Fruit fly (Drosophila melanogaster) whole organism, embryonic: ENCODE data around the gene cold.

Experiments used
- Abd-B ChIP-seq: fragments of 200-800 bp; sonication (Bioruptor generic); optimal IDR thresholded peaks from 2 replicates; lab custom pipeline; 2018; ENCODE audit warnings: missing biosample characterization, mild to moderate bottlenecking, missing genetic modification characterization, moderate library complexity
- Adf1 ChIP-seq: fragments of 200-800 bp; sonication (Bioruptor generic); IDR thresholded peaks from 2 replicates; pipeline ENCODE4 v1.3.6; 2022; ENCODE audit warnings: missing biosample characterization, missing genetic modification characterization
- CG10366 ChIP-seq: fragments of 200-800 bp; sonication (Bioruptor generic); IDR thresholded peaks from 2 replicates; pipeline ENCODE4 v1.3.6; 2022; ENCODE audit warnings: missing biosample characterization, missing genetic modification characterization
- CG10543 ChIP-seq: fragments of 200-800 bp; sonication (Bioruptor generic); optimal IDR thresholded peaks from 3 replicates; lab custom pipeline; 2017; ENCODE audit warnings: missing biosample characterization, mild to moderate bottlenecking, missing genetic modification characterization, moderate library complexity
- CG10979 ChIP-seq: fragments of 200-800 bp; sonication (Bioruptor generic); optimal IDR thresholded peaks from 2 replicates; lab custom pipeline; 2018; ENCODE audit warnings: missing biosample characterization, mild to moderate bottlenecking, missing genetic modification characterization, moderate library complexity
- CG11723 ChIP-seq: fragments of 200-800 bp; sonication (Bioruptor generic); optimal IDR thresholded peaks from 2 replicates; lab custom pipeline; 2017; ENCODE audit warnings: missing biosample characterization, mild to moderate bottlenecking, missing genetic modification characterization
- CG12071 ChIP-seq: fragments of 200-800 bp; sonication (Bioruptor generic); optimal IDR thresholded peaks from 3 replicates; lab custom pipeline; 2018; ENCODE audit warnings: missing biosample characterization, mild to moderate bottlenecking, missing genetic modification characterization
- CG12155 ChIP-seq: fragments of 200-800 bp; sonication (Bioruptor generic); optimal IDR thresholded peaks from 3 replicates; lab custom pipeline; 2016; ENCODE audit warnings: missing biosample characterization, missing genetic modification characterization
- CG13775 ChIP-seq: fragments of 200-800 bp; sonication (Bioruptor generic); optimal IDR thresholded peaks from 3 replicates; lab custom pipeline; 2017; ENCODE audit warnings: missing biosample characterization, mild to moderate bottlenecking, missing genetic modification characterization
- CG15073 ChIP-seq: fragments of 200-800 bp; sonication (Bioruptor generic); optimal IDR thresholded peaks from 2 replicates; lab custom pipeline; 2016; ENCODE audit warnings: missing biosample characterization, missing genetic modification characterization
- CG16779 ChIP-seq: fragments of 200-800 bp; sonication (Bioruptor generic); IDR thresholded peaks from 2 replicates; pipeline ENCODE4 v1.3.6; 2022; ENCODE audit warnings: missing biosample characterization, missing genetic modification characterization
- CG17361 ChIP-seq: fragments of 200-800 bp; sonication (Bioruptor generic); IDR thresholded peaks from 3 replicates; pipeline ENCODE4 v1.3.6; 2022; ENCODE audit warnings: missing biosample characterization, missing genetic modification characterization
- CG17829 ChIP-seq: fragments of 200-800 bp; optimal IDR thresholded peaks from 2 replicates; lab custom pipeline; 2019; ENCODE audit warnings: missing biosample characterization, mild to moderate bottlenecking, missing genetic modification characterization, moderate library complexity
- CG18476 ChIP-seq: fragments of 200-800 bp; sonication (Bioruptor generic); optimal IDR thresholded peaks from 2 replicates; lab custom pipeline; 2016; ENCODE audit warnings: missing biosample characterization, mild to moderate bottlenecking, missing genetic modification characterization
- CG2116 ChIP-seq: fragments of 200-800 bp; sonication (Bioruptor generic); optimal IDR thresholded peaks from 3 replicates; lab custom pipeline; 2018; ENCODE audit warnings: missing biosample characterization, mild to moderate bottlenecking, missing genetic modification characterization
- CG2129 ChIP-seq: fragments of 200-800 bp; sonication (Bioruptor generic); IDR thresholded peaks from 2 replicates; pipeline ENCODE4 v1.3.6; 2022; ENCODE audit warnings: missing biosample characterization, missing genetic modification characterization; ENCODE audit not compliant: partially characterized antibody
- CG30020 ChIP-seq: fragments of 200-800 bp; optimal IDR thresholded peaks from 2 replicates; lab custom pipeline; 2019; ENCODE audit warnings: missing biosample characterization, mild to moderate bottlenecking, missing genetic modification characterization, moderate library complexity
- CG3065 ChIP-seq: fragments of 200-800 bp; sonication (Bioruptor generic); optimal IDR thresholded peaks from 2 replicates; lab custom pipeline; 2016; ENCODE audit warnings: missing biosample characterization, missing genetic modification characterization
- CG31388 ChIP-seq: fragments of 200-800 bp; sonication (Bioruptor generic); optimal IDR thresholded peaks from 2 replicates; lab custom pipeline; 2016; ENCODE audit warnings: missing biosample characterization, missing genetic modification characterization
- CG32772 ChIP-seq: fragments of 200-800 bp; sonication (Bioruptor generic); IDR thresholded peaks from 2 replicates; pipeline ENCODE4 v1.3.6; 2022; ENCODE audit warnings: missing biosample characterization, missing genetic modification characterization
- CG3407 ChIP-seq: fragments of 200-800 bp; sonication (Bioruptor generic); optimal IDR thresholded peaks from 2 replicates; lab custom pipeline; 2018; ENCODE audit warnings: missing biosample characterization, mild to moderate bottlenecking, missing genetic modification characterization
- CG6765 ChIP-seq: fragments of 200-800 bp; sonication (Bioruptor generic); optimal IDR thresholded peaks from 3 replicates; lab custom pipeline; 2017; ENCODE audit warnings: missing biosample characterization, mild to moderate bottlenecking, missing genetic modification characterization
- CG6854 ChIP-seq: fragments of 200-800 bp; sonication (Bioruptor generic); optimal IDR thresholded peaks from 3 replicates; lab custom pipeline; 2017; ENCODE audit warnings: missing biosample characterization, mild to moderate bottlenecking, missing genetic modification characterization
- CG7271 ChIP-seq: fragments of 200-800 bp; sonication (Bioruptor generic); optimal IDR thresholded peaks from 2 replicates; lab custom pipeline; 2018; ENCODE audit warnings: missing biosample characterization, mild to moderate bottlenecking, missing genetic modification characterization, moderate library complexity
- CG8359 ChIP-seq: fragments of 200-800 bp; sonication (Bioruptor generic); optimal IDR thresholded peaks from 2 replicates; lab custom pipeline; 2017; ENCODE audit warnings: missing biosample characterization, mild to moderate bottlenecking, missing genetic modification characterization, borderline replicate concordance
- CG8478 ChIP-seq: fragments of >200 bp; optimal IDR thresholded peaks from 2 replicates; lab custom pipeline; 2018
- Hey ChIP-seq: fragments of 200-800 bp; sonication (Bioruptor generic); optimal IDR thresholded peaks from 3 replicates; lab custom pipeline; 2018; ENCODE audit warnings: missing biosample characterization, mild to moderate bottlenecking, missing genetic modification characterization
- Lim3 ChIP-seq: fragments of 200-800 bp; sonication (Bioruptor generic); IDR thresholded peaks from 2 replicates; pipeline ENCODE4 v1.3.6; 2022; ENCODE audit warnings: missing biosample characterization, missing genetic modification characterization
- MBD-R2 ChIP-seq: fragments of 200-800 bp; sonication (Bioruptor generic); IDR thresholded peaks from 2 replicates; pipeline ENCODE4 v1.3.6; 2022; ENCODE audit warnings: missing biosample characterization, missing genetic modification characterization
- MESR4 ChIP-seq: fragments of 200-800 bp; sonication (Bioruptor generic); optimal IDR thresholded peaks from 2 replicates; lab custom pipeline; 2018; ENCODE audit warnings: missing biosample characterization, mild to moderate bottlenecking, missing genetic modification characterization, moderate library complexity
- Myb ChIP-seq: fragments of 200-800 bp; sonication (Bioruptor generic); optimal IDR thresholded peaks from 2 replicates; lab custom pipeline; 2016; ENCODE audit warnings: missing biosample characterization, missing genetic modification characterization
- Opbp ChIP-seq: fragments of 200-800 bp; sonication (Bioruptor generic); IDR thresholded peaks from 3 replicates; pipeline ENCODE4 v1.3.6; 2022; ENCODE audit warnings: missing biosample characterization, missing genetic modification characterization; ENCODE audit not compliant: partially characterized antibody
- Scr ChIP-seq: fragments of 200-800 bp; sonication (Bioruptor generic); IDR thresholded peaks from 2 replicates; pipeline ENCODE4 v1.3.6; 2022; ENCODE audit warnings: missing biosample characterization, missing genetic modification characterization; ENCODE audit not compliant: partially characterized antibody
- TFAM ChIP-seq: fragments of 200-800 bp; sonication (Bioruptor generic); optimal IDR thresholded peaks from 2 replicates; lab custom pipeline; 2017; ENCODE audit warnings: missing biosample characterization, missing genetic modification characterization, inconsistent platforms
- Xrp1 ChIP-seq: fragments of 200-800 bp; sonication (Bioruptor generic); IDR thresholded peaks from 2 replicates; pipeline ENCODE4 v1.3.6; 2022; ENCODE audit warnings: missing biosample characterization, missing genetic modification characterization
- YL-1 ChIP-seq: fragments of 200-800 bp; sonication (Bioruptor generic); optimal IDR thresholded peaks from 3 replicates; lab custom pipeline; 2017; ENCODE audit warnings: missing biosample characterization, mild to moderate bottlenecking, missing genetic modification characterization
- ac ChIP-seq: fragments of 200-800 bp; sonication (Bioruptor generic); optimal IDR thresholded peaks from 3 replicates; lab custom pipeline; 2017; ENCODE audit warnings: missing biosample characterization, mild to moderate bottlenecking, missing genetic modification characterization
- aop ChIP-seq: fragments of 200-800 bp; sonication (Bioruptor generic); IDR thresholded peaks from 2 replicates; pipeline ENCODE4 v1.3.6; 2022; ENCODE audit warnings: missing biosample characterization, missing genetic modification characterization
- cas ChIP-seq: fragments of 200-800 bp; sonication (Bioruptor generic); IDR thresholded peaks from 2 replicates; pipeline ENCODE4 v1.3.6; 2022; ENCODE audit warnings: missing biosample characterization, missing genetic modification characterization
- dmrt11E ChIP-seq: fragments of 200-800 bp; sonication (Bioruptor generic); optimal IDR thresholded peaks from 3 replicates; lab custom pipeline; 2018; ENCODE audit warnings: missing biosample characterization, mild to moderate bottlenecking, missing genetic modification characterization, moderate library complexity
- ewg ChIP-seq: fragments of 200-800 bp; sonication (Bioruptor generic); optimal IDR thresholded peaks from 3 replicates; lab custom pipeline; 2017; ENCODE audit warnings: mild to moderate bottlenecking, missing biosample characterization, missing genetic modification reagents, missing genetic modification characterization
- gce ChIP-seq: fragments of 200-800 bp; sonication (Bioruptor generic); IDR thresholded peaks from 3 replicates; pipeline ENCODE4 v1.3.6; 2022; ENCODE audit warnings: missing biosample characterization, missing genetic modification characterization
- her ChIP-seq: fragments of 200-800 bp; sonication (Bioruptor generic); optimal IDR thresholded peaks from 2 replicates; lab custom pipeline; 2016; ENCODE audit warnings: missing biosample characterization, missing genetic modification characterization
- lmd ChIP-seq: fragments of 200-800 bp; sonication (Bioruptor generic); IDR thresholded peaks from 2 replicates; pipeline ENCODE4 v1.3.6; 2022; ENCODE audit warnings: missing biosample characterization, missing genetic modification characterization
- oc ChIP-seq: fragments of 200-800 bp; sonication (Bioruptor generic); optimal IDR thresholded peaks from 2 replicates; lab custom pipeline; 2018; ENCODE audit warnings: missing biosample characterization, mild to moderate bottlenecking, missing genetic modification characterization, moderate library complexity
- tap ChIP-seq: fragments of 200-800 bp; optimal IDR thresholded peaks from 3 replicates; lab custom pipeline; 2019; ENCODE audit warnings: missing biosample characterization, mild to moderate bottlenecking, missing genetic modification characterization, moderate library complexity
- tin ChIP-seq: fragments of 200-800 bp; sonication (Bioruptor generic); optimal IDR thresholded peaks from 3 replicates; lab custom pipeline; 2016; ENCODE audit warnings: missing biosample characterization, missing genetic modification characterization
- tll ChIP-seq, 2 experiments: fragments of 200-800 bp in 1 of 2; fragments of >200 bp in 1 of 2; sonication (Bioruptor generic) in 1 of 2; optimal IDR thresholded peaks; 2 replicates each; lab custom pipeline; 2017 to 2019; ENCODE audit warnings: missing biosample characterization in 2 of 2, missing genetic modification characterization in 2 of 2, mild to moderate bottlenecking in 1 of 2, moderate library complexity in 1 of 2
- vnd ChIP-seq: fragments of 200-800 bp; sonication (Bioruptor generic); IDR thresholded peaks from 3 replicates; pipeline ENCODE4 v1.3.6; 2022; ENCODE audit warnings: missing biosample characterization, missing genetic modification characterization; ENCODE audit not compliant: partially characterized antibody
- wor ChIP-seq: fragments of 200-800 bp; sonication (Bioruptor generic); IDR thresholded peaks from 2 replicates; pipeline ENCODE4 v1.3.6; 2022; ENCODE audit warnings: missing biosample characterization, missing genetic modification characterization
- zen2 ChIP-seq: fragments of 200-800 bp; sonication (Bioruptor generic); IDR thresholded peaks from 3 replicates; pipeline ENCODE4 v1.3.6; 2022; ENCODE audit warnings: missing biosample characterization, missing genetic modification characterization; ENCODE audit not compliant: partially characterized antibody

Gene cold

DNA sequence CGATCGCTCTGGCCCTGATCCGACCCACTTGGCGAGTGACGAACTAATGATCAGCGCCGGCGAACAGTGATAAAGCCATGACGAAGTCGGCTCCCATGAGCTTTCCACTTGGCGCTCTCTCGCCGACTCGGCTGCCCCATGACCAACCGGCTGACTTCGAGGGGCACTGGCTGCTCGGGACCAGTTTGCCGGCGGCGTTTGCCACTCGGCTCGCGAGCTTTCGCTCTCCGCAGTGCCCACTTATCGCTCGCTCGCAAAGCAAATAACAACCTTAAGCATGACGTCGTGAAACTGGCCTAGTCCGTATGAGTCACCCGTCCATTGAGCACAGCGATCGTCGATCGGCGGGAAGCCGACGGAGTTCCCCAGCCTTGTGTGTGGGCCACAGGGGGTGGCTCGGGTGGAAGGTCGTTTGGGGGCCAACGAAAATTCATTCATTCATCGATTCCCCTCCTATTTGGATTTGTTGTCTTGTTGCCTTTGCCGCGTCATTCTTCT, 21.6 kb upstream of the cold start, which contains the start of gene Ets21C (continued):
- TF ChIP-seq CG8359 (GFP tag; lab: Kevin White, UChicago) = no peak
- no peak for TF ChIP-seq Opbp
- no peak for TF ChIP-seq CG17361 (GFP tag; lab: Robert Waterston, UW)
- TF ChIP-seq wor (GFP tag; lab: Robert Waterston, UW) = no peak
- peak; percentile 22 for TF ChIP-seq oc (tag; lab: Kevin White, UChicago)
- TF ChIP-seq Adf1 = peak; percentile 64; the same call in 1 of the 2 replicates
- no peak for TF ChIP-seq vnd
- TF ChIP-seq ewg = no peak
- no peak for TF ChIP-seq tap (tag; lab: Kevin White, UChicago)
- 0 out of 2 replicates have a peak, but pooled peaks have one; percentile 22 for TF ChIP-seq Scr (GFP tag; lab: Robert Waterston, UW)
- no peak for TF ChIP-seq CG30020 (tag; lab: Kevin White, UChicago)
- peak; percentile 43; the same call in 1 of the 3 replicates for TF ChIP-seq zen2 (GFP tag; lab: Robert Waterston, UW)
- TF ChIP-seq YL-1 (GFP tag; lab: Kevin White, UChicago) = no peak
- TF ChIP-seq CG3065 (GFP tag; lab: Kevin White, UChicago) = no peak
- no peak for TF ChIP-seq CG16779 (GFP tag; lab: Robert Waterston, UW)
- no peak for TF ChIP-seq CG10366 (GFP tag; lab: Robert Waterston, UW)
- peak; percentile 58 for TF ChIP-seq CG6765 (GFP tag; lab: Kevin White, UChicago)
- no peak for TF ChIP-seq CG2129
- TF ChIP-seq Xrp1 = no peak
- TF ChIP-seq cas (GFP tag; lab: Robert Waterston, UW) = no peak
- TF ChIP-seq CG13775 = no peak
- TF ChIP-seq Hey (tag; lab: Kevin White, UChicago) = peak; percentile 3
- TF ChIP-seq CG12155 = no peak
- no peak for TF ChIP-seq CG15073 (GFP tag; lab: Kevin White, UChicago)
- no peak for TF ChIP-seq CG8478 (lab: Kevin White, UChicago)
- TF ChIP-seq CG32772 (GFP tag; lab: Robert Waterston, UW) = no peak
- TF ChIP-seq ac = no peak
- no peak for TF ChIP-seq CG6854 (GFP tag; lab: Kevin White, UChicago)
- TF ChIP-seq CG2116 = no peak
- TF ChIP-seq aop (GFP tag; lab: Robert Waterston, UW) = no peak
- no peak for TF ChIP-seq CG10979
- TF ChIP-seq CG3407 (GFP tag; lab: Kevin White, UChicago) = no peak
- TF ChIP-seq CG12071 = peak; percentile 53
- TF ChIP-seq tin (GFP tag; lab: Kevin White, UChicago) = no peak
- no peak for TF ChIP-seq CG31388 (GFP tag; lab: Kevin White, UChicago)
- no peak for TF ChIP-seq Lim3 (GFP tag; lab: Robert Waterston, UW)
- TF ChIP-seq CG7271 (tag; lab: Kevin White, UChicago) = no peak
- TF ChIP-seq CG11723 (GFP tag; lab: Kevin White, UChicago) = no peak
- TF ChIP-seq Myb (GFP tag; lab: Kevin White, UChicago) = no peak
- TF ChIP-seq gce = no peak
- TF ChIP-seq tll (GFP tag; optimal IDR thresholded peaks at IDR 0.05; lab: Kevin White, UChicago) = no peak
- TF ChIP-seq dmrt11E (tag; lab: Kevin White, UChicago) = no peak
- TF ChIP-seq lmd = no peak
- no peak for TF ChIP-seq TFAM (GFP tag; lab: Kevin White, UChicago)
- TF ChIP-seq CG10543 = peak; percentile 72
- no peak for TF ChIP-seq Abd-B (GFP tag; lab: Kevin White, UChicago)
- TF ChIP-seq MBD-R2 (GFP tag; lab: Robert Waterston, UW) = peak; percentile 7; the same call in 1 of the 2 replicates
- no peak for TF ChIP-seq MESR4
- TF ChIP-seq CG17829 (tag; lab: Kevin White, UChicago) = no peak
- TF ChIP-seq CG18476 (GFP tag; lab: Kevin White, UChicago) = no peak
- peak; percentile 38 for TF ChIP-seq her
